Worm (Caenorhabditis elegans): Measurements from ENCODE around the gene vms-1.
A peak's percentile ranks its signal among the peaks of the same experiment; 100 is the strongest.

Gene vms-1

ce11 chrIII:8130177-8130902 is 42.0 kb downstream of the vms-1 start, which contains the start of the genes rpl-21 and C14B9.10 (continued):
- TF ChIP-seq tlp-1 (tag; optimal IDR thresholded peaks at IDR 0.05) (no peak), xbp-1 (tag; optimal IDR thresholded peaks at IDR 0.05) (peak; percentile 81), hpl-2 (GFP tag; optimal IDR thresholded peaks at IDR 0.05) (peak; percentile 9), skn-1 (tag; optimal IDR thresholded peaks at IDR 0.05) (peak; percentile 85), sox-4 (tag; optimal IDR thresholded peaks at IDR 0.05) (peak; percentile 33), hlh-4 (tag; optimal IDR thresholded peaks at IDR 0.05) (no peak), ztf-4 (tag; optimal IDR thresholded peaks at IDR 0.05) (peak; percentile 68), nhr-12 (tag; optimal IDR thresholded peaks at IDR 0.05) (no peak), lin-14 (GFP tag; optimal IDR thresholded peaks at IDR 0.05) (peak; percentile 77), zag-1 (tag; optimal IDR thresholded peaks at IDR 0.05) (no peak), efl-3 (GFP tag; optimal IDR thresholded peaks at IDR 0.05) (no peak), elt-3 (tag; optimal IDR thresholded peaks at IDR 0.05) (peak in 2 of 6 experiments; percentile 41 to 73), sup-37 (GFP tag; optimal IDR thresholded peaks at IDR 0.05) (no peak), isw-1 (GFP tag; IDR thresholded peaks at IDR 0.05) (peak; percentile 86), aly-2 (tag; optimal IDR thresholded peaks at IDR 0.05) (peak; percentile 83), nhr-85 (tag) (peak; percentile 95), ceh-90 (tag; optimal IDR thresholded peaks at IDR 0.05) (no peak), F16B12.6 (tag; optimal IDR thresholded peaks at IDR 0.05) (peak; percentile 53), nhr-77 (tag; optimal IDR thresholded peaks at IDR 0.05) (peak; percentile 73), unc-130 (tag; optimal IDR thresholded peaks at IDR 0.05) (peak; percentile 95), C34B4.2 (tag; optimal IDR thresholded peaks at IDR 0.05) (no peak), nhr-28 (tag; optimal IDR thresholded peaks at IDR 0.05) (no peak), jun-1 (tag; optimal IDR thresholded peaks at IDR 0.05) (peak; percentile 74), snpc-4 (tag; optimal IDR thresholded peaks at IDR 0.05) (peak; percentile 35), mef-2 (tag; optimal IDR thresholded peaks at IDR 0.05) (no peak), grh-1 (GFP tag; IDR thresholded peaks at IDR 0.05) (peak; percentile 64), nhr-47 (tag; optimal IDR thresholded peaks at IDR 0.05) (peak; percentile 86), tbx-2 (tag; optimal IDR thresholded peaks at IDR 0.05) (peak; percentile 83), mab-9 (GFP tag; IDR thresholded peaks at IDR 0.05) (no peak), ztf-11 (tag; optimal IDR thresholded peaks at IDR 0.05) (peak in 1 of 2 experiments; percentile 13), ceh-8 (GFP tag; optimal IDR thresholded peaks at IDR 0.05) (no peak), pqm-1 (tag; optimal IDR thresholded peaks at IDR 0.05) (no peak), alr-1 (tag; optimal IDR thresholded peaks at IDR 0.05; ENCODE audit: borderline replicate concordance) (no peak), C16A3.4 (tag; optimal IDR thresholded peaks at IDR 0.05) (peak; percentile 90), fkh-8 (tag; optimal IDR thresholded peaks at IDR 0.05) (peak; percentile 68), hlh-17 (GFP tag; optimal IDR thresholded peaks at IDR 0.05; ENCODE audit: borderline replicate concordance) (no peak), nhr-71 (tag; optimal IDR thresholded peaks at IDR 0.05) (peak; percentile 92), blmp-1 (tag; optimal IDR thresholded peaks at IDR 0.05) (peak; percentile 72), C04F5.9 (tag; optimal IDR thresholded peaks at IDR 0.05) (peak; percentile 50), unc-98 (GFP tag; IDR thresholded peaks at IDR 0.05) (no peak), unc-86 (tag; optimal IDR thresholded peaks at IDR 0.05) (peak; percentile 74), ceh-63 (GFP tag; optimal IDR thresholded peaks at IDR 0.05) (no peak), sptf-1 (tag; optimal IDR thresholded peaks at IDR 0.05) (no peak), egl-27 (tag; optimal IDR thresholded peaks at IDR 0.05) (no peak), fos-1 (tag; optimal IDR thresholded peaks at IDR 0.05) (peak; percentile 76), zip-4 (GFP tag; optimal IDR thresholded peaks at IDR 0.05) (no peak), fkh-4 (tag; optimal IDR thresholded peaks at IDR 0.05; ENCODE audit: borderline replicate concordance) (no peak), unc-62 (GFP tag; optimal IDR thresholded peaks at IDR 0.05) (no peak), dsc-1 (tag; optimal IDR thresholded peaks at IDR 0.05) (peak; percentile 73), ceh-82 (tag; optimal IDR thresholded peaks at IDR 0.05) (peak; percentile 73 to 88 (median 77)), nhr-19 (GFP tag; conservative IDR thresholded peaks at IDR 0.05) (peak; percentile 85), aha-1 (tag; optimal IDR thresholded peaks at IDR 0.05) (no peak)

Data from whole organism, L1 larva.